Worm (Caenorhabditis elegans): ENCODE measurements around the gene C26D10.7.

C26D10.7 gene

DNA sequence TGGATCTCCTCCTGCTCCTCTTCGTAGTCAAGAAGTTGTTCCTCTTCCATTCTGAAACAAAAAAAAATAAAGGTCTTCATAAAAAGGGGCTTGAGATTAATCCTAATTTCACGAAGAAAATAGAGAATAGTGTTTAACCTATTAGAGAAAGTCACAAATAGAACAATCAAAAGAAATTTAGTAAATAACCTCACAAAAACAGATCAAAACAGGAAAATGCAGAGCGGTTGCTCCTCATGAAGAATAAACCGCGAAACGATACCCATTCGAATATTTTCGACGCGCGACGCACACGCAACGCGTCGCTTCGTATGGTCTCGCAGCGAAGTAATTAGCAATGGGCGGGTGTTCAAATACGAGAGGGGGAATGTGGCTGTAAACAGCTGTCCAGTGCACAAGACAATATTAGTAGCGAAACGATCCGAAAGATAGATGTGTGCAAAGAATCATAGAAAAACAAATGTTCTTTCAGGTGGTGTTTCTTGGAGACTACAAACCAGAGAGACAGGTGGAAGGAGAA lies 4.9 kb upstream of the C26D10.7 start, which contains the start of gene hel-1 (continued):
- no peak for TF ChIP-seq hrde-1 (tag; optimal IDR thresholded peaks at IDR 0.05; ENCODE audit: borderline replicate concordance)
- TF ChIP-seq attf-6 (GFP tag; IDR thresholded peaks at IDR 0.05) = 0 out of 2 replicates have a peak, but pooled peaks have one; percentile 29
- TF ChIP-seq ccch-3 (GFP tag; optimal IDR thresholded peaks at IDR 0.05) = no peak
- no peak for TF ChIP-seq F57C9.4 (tag; optimal IDR thresholded peaks at IDR 0.05)
- peak; percentile 65 for TF ChIP-seq K12H6.12 (tag; optimal IDR thresholded peaks at IDR 0.05)
- peak; percentile 46; the same call in 1 of the 2 replicates for TF ChIP-seq D2030.7 (GFP tag; IDR thresholded peaks at IDR 0.05)
- TF ChIP-seq rcor-1 (GFP tag; IDR thresholded peaks at IDR 0.05) = peak; percentile 46; the same call in 1 of the 2 replicates
- TF ChIP-seq Y53G8AR.9 (GFP tag; conservative IDR thresholded peaks at IDR 0.05) = peak; percentile 53; the same call in 1 of the 2 replicates
- TF ChIP-seq lsl-1 (GFP tag; optimal IDR thresholded peaks at IDR 0.05) = peak; percentile 51
- peak; percentile 83 for TF ChIP-seq dpl-1 (GFP tag; optimal IDR thresholded peaks at IDR 0.05)
- 0 out of 2 replicates have a peak, but pooled peaks have one; percentile 27 for TF ChIP-seq K11D2.4 (GFP tag; IDR thresholded peaks at IDR 0.05)
- 0 out of 2 replicates have a peak, but pooled peaks have one; percentile 46 for TF ChIP-seq Y95B8A.8 (GFP tag; IDR thresholded peaks at IDR 0.05)
- TF ChIP-seq nfyb-1 (GFP tag; IDR thresholded peaks at IDR 0.05) = peak; percentile 49; the same call in 1 of the 2 replicates
- peak; percentile 79 for TF ChIP-seq ceh-27 (GFP tag; optimal IDR thresholded peaks at IDR 0.05)
- TF ChIP-seq lir-1 (GFP tag; conservative IDR thresholded peaks at IDR 0.05) = 0 out of 2 replicates have a peak, but pooled peaks have one; percentile 26
- TF ChIP-seq F10E7.11 (tag; optimal IDR thresholded peaks at IDR 0.05) = no peak

DNA sequence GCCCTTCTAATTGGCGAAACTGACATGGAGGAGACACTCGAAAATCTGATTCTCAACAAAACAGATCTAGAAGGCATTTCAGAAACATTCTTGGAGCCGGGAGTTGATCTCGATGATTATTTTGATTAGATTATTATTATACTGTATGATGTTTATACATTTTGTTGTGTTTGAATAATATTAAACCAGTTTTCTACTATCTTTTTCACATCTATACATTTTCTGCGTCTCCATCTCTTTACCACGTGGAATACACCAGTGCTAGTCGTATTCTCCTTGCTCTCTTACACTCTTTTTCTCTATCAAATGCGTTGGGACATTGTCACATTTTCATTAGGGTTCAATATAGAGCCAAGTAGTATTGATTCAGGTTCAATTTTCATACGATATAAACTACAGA lies 4.3 kb upstream of the C26D10.7 start, which contains the start of gene C26D10.4:
TSS of gene C26D10.4 (plus strand) at position 301 of the 400 bp plus-strand sequence.
- TF ChIP-seq attf-3 (GFP tag; conservative IDR thresholded peaks at IDR 0.05) (no peak), aptf-3 (GFP tag; IDR thresholded peaks at IDR 0.05) (no peak), sea-2 (GFP tag; IDR thresholded peaks at IDR 0.05) (no peak), C06A6.2 (GFP tag; conservative IDR thresholded peaks at IDR 0.05) (no peak), lin-54 (GFP tag; optimal IDR thresholded peaks at IDR 0.05) (no peak), C17E4.6 (GFP tag; IDR thresholded peaks at IDR 0.05) (no peak), mxl-1 (tag; optimal IDR thresholded peaks at IDR 0.05) (no peak), lsy-27 (tag; optimal IDR thresholded peaks at IDR 0.05; ENCODE audit: borderline replicate concordance, insufficient read depth) (no peak), mcd-1 (GFP tag; IDR thresholded peaks at IDR 0.05) (no peak), F55B11.4 (tag; optimal IDR thresholded peaks at IDR 0.05; ENCODE audit: borderline replicate concordance, insufficient read depth) (no peak), hmg-20 (GFP tag; IDR thresholded peaks at IDR 0.05) (no peak), dpl-1 (GFP tag; optimal IDR thresholded peaks at IDR 0.05) (no peak)

DNA sequence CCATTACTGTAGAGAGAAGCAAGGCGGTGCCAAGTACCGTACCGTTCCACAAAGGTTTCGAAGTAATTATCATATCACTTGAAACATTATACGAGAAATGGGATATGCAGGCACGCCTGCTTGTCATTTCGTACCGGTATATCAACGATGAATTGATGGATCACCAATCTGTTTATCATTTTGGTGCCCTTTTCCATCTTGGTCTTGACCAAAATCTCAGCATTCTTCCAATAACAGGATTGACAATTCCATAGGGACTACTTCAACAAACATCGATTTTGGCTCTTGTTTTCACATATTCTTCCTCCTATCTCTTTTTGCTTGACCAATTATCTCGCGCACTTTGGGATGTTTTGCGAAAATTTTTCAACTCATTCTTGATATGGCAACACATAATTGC lies 5.4 kb downstream of the C26D10.7 start:
- TF ChIP-seq T07F8.4 (tag; optimal IDR thresholded peaks at IDR 0.05) = no peak

DNA sequence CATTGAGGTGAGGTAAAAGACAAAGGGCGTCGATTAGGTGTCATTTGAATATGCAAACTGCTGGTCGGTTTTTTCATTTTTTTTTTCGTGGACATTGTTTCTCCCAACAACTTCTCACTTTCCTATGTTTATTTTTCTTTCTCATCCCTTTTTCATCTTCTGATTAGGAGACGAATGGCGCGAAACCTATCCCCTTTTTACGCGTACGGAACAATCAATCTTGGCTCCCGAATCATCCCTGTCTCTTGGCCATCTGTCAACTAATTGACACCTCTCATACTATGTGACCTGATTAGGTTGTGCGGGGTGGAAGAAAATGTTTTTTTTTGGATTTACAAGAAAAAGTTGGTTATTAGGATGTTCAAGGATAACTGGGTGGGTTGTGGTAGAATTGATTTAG lies 11.1 kb downstream of the C26D10.7 start:
- TF ChIP-seq ztf-18 (tag; optimal IDR thresholded peaks at IDR 0.05) (no peak), sea-2 (GFP tag; IDR thresholded peaks at IDR 0.05) (no peak), madf-6 (GFP tag; IDR thresholded peaks at IDR 0.05) (no peak), tlf-1 (GFP tag; optimal IDR thresholded peaks at IDR 0.05) (no peak), attf-6 (GFP tag; IDR thresholded peaks at IDR 0.05) (no peak), nfya-2 (GFP tag; IDR thresholded peaks at IDR 0.05) (no peak), hmg-20 (GFP tag; IDR thresholded peaks at IDR 0.05) (no peak), ama-1 (optimal IDR thresholded peaks at IDR 0.05) (no peak), ama-1 (GFP tag; optimal IDR thresholded peaks at IDR 0.05) (no peak), ceh-58 (GFP tag; IDR thresholded peaks at IDR 0.05) (no peak), Y67H2A.10 (GFP tag; conservative IDR thresholded peaks at IDR 0.05) (no peak), zfh-2 (GFP tag; conservative IDR thresholded peaks at IDR 0.05) (no peak), F57A8.1 (GFP tag; optimal IDR thresholded peaks at IDR 0.05) (no peak), lsy-27 (tag; optimal IDR thresholded peaks at IDR 0.05; ENCODE audit: borderline replicate concordance, insufficient read depth) (no peak), nhr-80 (tag; optimal IDR thresholded peaks at IDR 0.05) (no peak), tbp1 (GFP tag; optimal IDR thresholded peaks at IDR 0.05) (no peak), Y95B8A.8 (GFP tag; IDR thresholded peaks at IDR 0.05) (no peak), C17E4.6 (GFP tag; IDR thresholded peaks at IDR 0.05) (no peak), pha-4 (tag; optimal IDR thresholded peaks at IDR 0.05) (no peak), atf-7 (tag; optimal IDR thresholded peaks at IDR 0.05) (no peak), snpc-1.1 (tag; optimal IDR thresholded peaks at IDR 0.05; ENCODE audit: insufficient read depth) (no peak)

Measured in whole organism, young adult.